Worm (Caenorhabditis elegans): ENCODE measurements around the gene F08F1.3.

ce11 chrX:8479050-8479449, 50.4 kb downstream of the F08F1.3 start:
- no peak for TF ChIP-seq pha-4 (tag; optimal IDR thresholded peaks at IDR 0.05)
- TF ChIP-seq ZK185.1 (tag; optimal IDR thresholded peaks at IDR 0.05; ENCODE audit: poor library complexity, severe bottlenecking): no peak
- TF ChIP-seq unc-130 (GFP tag; optimal IDR thresholded peaks at IDR 0.05): no peak
- no peak for TF ChIP-seq nfya-1 (tag; optimal IDR thresholded peaks at IDR 0.05; ENCODE audit: borderline replicate concordance, insufficient read depth)
- no peak for TF ChIP-seq ztf-3 (GFP tag; optimal IDR thresholded peaks at IDR 0.05)
- no peak for TF ChIP-seq ztf-28 (GFP tag; IDR thresholded peaks at IDR 0.05)
- TF ChIP-seq nhr-80 (tag; optimal IDR thresholded peaks at IDR 0.05): no peak
- TF ChIP-seq F49E8.2 (tag; optimal IDR thresholded peaks at IDR 0.05; ENCODE audit: insufficient read depth): no peak
- TF ChIP-seq ama-1 (optimal IDR thresholded peaks at IDR 0.05): no peak
- no peak for TF ChIP-seq ama-1 (GFP tag; optimal IDR thresholded peaks at IDR 0.05)
- no peak for TF ChIP-seq unc-62 (GFP tag; optimal IDR thresholded peaks at IDR 0.05)
- TF ChIP-seq hlh-12 (tag; optimal IDR thresholded peaks at IDR 0.05): no peak
- no peak for TF ChIP-seq bed-2 (GFP tag; IDR thresholded peaks at IDR 0.05)
- TF ChIP-seq Y53F4B.3 (GFP tag; IDR thresholded peaks at IDR 0.05): no peak
